Worm (Caenorhabditis elegans): ENCODE measurements around the gene sld-5.

DNA sequence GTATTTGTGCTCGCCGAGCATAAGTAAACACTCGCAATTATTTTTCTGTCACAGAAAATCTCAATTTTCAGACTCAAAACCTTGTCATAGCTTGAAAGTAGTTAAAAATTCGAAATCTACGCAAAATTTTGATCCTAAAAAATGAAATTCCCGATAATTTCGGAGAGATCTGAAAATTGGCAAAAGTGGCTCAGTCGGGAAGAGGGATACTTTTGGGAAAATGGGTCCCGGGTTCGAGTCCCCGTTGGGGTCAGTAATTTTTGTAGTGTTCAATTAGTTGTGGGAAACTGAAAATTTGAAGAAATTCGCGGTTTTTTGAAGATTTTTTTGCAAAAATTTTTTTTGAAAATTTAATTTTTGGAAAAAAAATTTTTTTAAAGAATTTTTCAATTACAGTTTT lies 39.4 kb upstream of the sld-5 start:
- TF ChIP-seq nhr-77 (tag; optimal IDR thresholded peaks at IDR 0.05) (no peak), ceh-16 (tag; optimal IDR thresholded peaks at IDR 0.05) (no peak), unc-39 (tag; optimal IDR thresholded peaks at IDR 0.05) (no peak), daf-12 (tag; optimal IDR thresholded peaks at IDR 0.05) (no peak), ceh-9 (tag; optimal IDR thresholded peaks at IDR 0.05) (no peak), ama-1 (optimal IDR thresholded peaks at IDR 0.05) (no peak), lin-15B (tag; optimal IDR thresholded peaks at IDR 0.05) (no peak), fkh-10 (GFP tag; optimal IDR thresholded peaks at IDR 0.05) (no peak), nhr-28 (tag; optimal IDR thresholded peaks at IDR 0.05) (no peak)
